Fruit fly (Drosophila melanogaster) whole organism, embryonic: ENCODE results near the gene mRpL20.
A peak's percentile ranks its signal among the peaks of the same experiment; 100 is the strongest.

Experiments
- Aef1 ChIP-seq: fragments of 200-800 bp; sonication (Bioruptor generic); IDR thresholded peaks from 3 replicates; pipeline ENCODE4 v1.3.6; 2022; ENCODE audit warnings: missing biosample characterization, missing genetic modification characterization
- Atf-2 ChIP-seq: fragments of 200-800 bp; sonication (Bioruptor generic); optimal IDR thresholded peaks from 2 replicates; lab custom pipeline; 2016; ENCODE audit warnings: missing biosample characterization, missing genetic modification characterization
- CG10209 ChIP-seq: fragments of 200-800 bp; sonication (Bioruptor generic); optimal IDR thresholded peaks from 3 replicates; lab custom pipeline; 2017; ENCODE audit warnings: missing biosample characterization, mild to moderate bottlenecking, missing genetic modification characterization, missing genetic modification reagents
- CG10543 ChIP-seq: fragments of 200-800 bp; sonication (Bioruptor generic); optimal IDR thresholded peaks from 3 replicates; lab custom pipeline; 2017; ENCODE audit warnings: missing biosample characterization, mild to moderate bottlenecking, missing genetic modification characterization, moderate library complexity
- CG11247 ChIP-seq: fragments of 200-800 bp; sonication (Bioruptor generic); IDR thresholded peaks from 2 replicates; pipeline ENCODE4 v1.3.6; 2022; ENCODE audit warnings: missing biosample characterization, missing genetic modification characterization
- CG11398 ChIP-seq: fragments of 200-800 bp; sonication (Bioruptor generic); optimal IDR thresholded peaks from 2 replicates; lab custom pipeline; 2016; ENCODE audit warnings: missing biosample characterization, missing genetic modification characterization
- CG12659 ChIP-seq: fragments of 200-800 bp; sonication (Bioruptor generic); optimal IDR thresholded peaks from 3 replicates; lab custom pipeline; 2017; ENCODE audit warnings: mild to moderate bottlenecking, missing biosample characterization, missing genetic modification reagents, missing genetic modification characterization
- CG12769 ChIP-seq: fragments of 200-800 bp; sonication (Bioruptor generic); optimal IDR thresholded peaks from 2 replicates; lab custom pipeline; 2019; ENCODE audit warnings: missing biosample characterization, mild to moderate bottlenecking, missing genetic modification characterization, moderate library complexity
- CG13424 ChIP-seq: fragments of 200-800 bp; sonication (Bioruptor generic); optimal IDR thresholded peaks from 2 replicates; lab custom pipeline; 2019; ENCODE audit warnings: missing biosample characterization, mild to moderate bottlenecking, missing genetic modification characterization, moderate library complexity
- CG13624 ChIP-seq: fragments of 200-800 bp; sonication (Bioruptor generic); optimal IDR thresholded peaks from 2 replicates; lab custom pipeline; 2016; ENCODE audit warnings: missing biosample characterization, missing genetic modification characterization
- CG14965 ChIP-seq: fragments of 200-800 bp; sonication (Bioruptor generic); optimal IDR thresholded peaks from 2 replicates; lab custom pipeline; 2016; ENCODE audit warnings: missing biosample characterization, missing genetic modification characterization, borderline replicate concordance
- CG18619 ChIP-seq: fragments of 200-800 bp; sonication (Bioruptor generic); optimal IDR thresholded peaks from 3 replicates; lab custom pipeline; 2017; ENCODE audit warnings: missing biosample characterization, mild to moderate bottlenecking, missing genetic modification characterization
- CG2202 ChIP-seq: fragments of 200-800 bp; sonication (Bioruptor generic); optimal IDR thresholded peaks from 2 replicates; lab custom pipeline; 2018; ENCODE audit warnings: missing biosample characterization, mild to moderate bottlenecking, missing genetic modification characterization
- CG3726 ChIP-seq: fragments of 200-800 bp; sonication (Bioruptor generic); IDR thresholded peaks from 3 replicates; pipeline ENCODE4, ENCODE4 v1.3.6; 2022; ENCODE audit warnings: missing biosample characterization, missing genetic modification characterization
- CG4854 ChIP-seq: fragments of 200-800 bp; sonication (Bioruptor generic); optimal IDR thresholded peaks from 2 replicates; lab custom pipeline; 2016; ENCODE audit warnings: missing biosample characterization, missing genetic modification characterization, inconsistent platforms
- CG6765 ChIP-seq: fragments of 200-800 bp; sonication (Bioruptor generic); optimal IDR thresholded peaks from 3 replicates; lab custom pipeline; 2017; ENCODE audit warnings: missing biosample characterization, mild to moderate bottlenecking, missing genetic modification characterization
- CG7271 ChIP-seq: fragments of 200-800 bp; sonication (Bioruptor generic); optimal IDR thresholded peaks from 2 replicates; lab custom pipeline; 2018; ENCODE audit warnings: missing biosample characterization, mild to moderate bottlenecking, missing genetic modification characterization, moderate library complexity
- CG8281 ChIP-seq: fragments of 200-800 bp; sonication (Bioruptor generic); optimal IDR thresholded peaks from 2 replicates; lab custom pipeline; 2018; ENCODE audit warnings: missing biosample characterization, mild to moderate bottlenecking, missing genetic modification characterization, moderate library complexity
- CG8290 ChIP-seq, 3 experiments: fragments of 200-800 bp; sonication (Bioruptor generic); optimal IDR thresholded peaks; 2 replicates each; lab custom pipeline; 2016 to 2019; ENCODE audit warnings: missing biosample characterization in 3 of 3, missing genetic modification characterization in 3 of 3, mild to moderate bottlenecking in 2 of 3, moderate library complexity in 1 of 3
- CG8765 ChIP-seq: fragments of 200-800 bp; sonication (Bioruptor generic); IDR thresholded peaks from 2 replicates; pipeline ENCODE4 v1.3.6; 2022; ENCODE audit warnings: missing biosample characterization, missing genetic modification characterization
- CG8944 ChIP-seq: fragments of 200-800 bp; sonication (Bioruptor generic); optimal IDR thresholded peaks from 3 replicates; lab custom pipeline; 2016; ENCODE audit warnings: missing biosample characterization, missing genetic modification characterization
- CG9437 ChIP-seq: fragments of 200-800 bp; sonication (Bioruptor generic); optimal IDR thresholded peaks from 2 replicates; lab custom pipeline; 2018; ENCODE audit warnings: missing biosample characterization, mild to moderate bottlenecking, missing genetic modification characterization
- CTCF ChIP-seq: fragments of 200-800 bp; sonication (Bioruptor generic); optimal IDR thresholded peaks from 2 replicates; lab custom pipeline; 2017; ENCODE audit warnings: missing biosample characterization, mild to moderate bottlenecking, missing genetic modification characterization, moderate library complexity
- D ChIP-seq, 2 experiments: fragments of 200-800 bp in 1 of 2; fragments of >200 bp in 1 of 2; sonication (Bioruptor generic) in 1 of 2; optimal IDR thresholded peaks; 2 replicates in 1 of 2; 3 replicates in 1 of 2; lab custom pipeline; 2017; ENCODE audit warnings: mild to moderate bottlenecking in 1 of 2, missing biosample characterization in 1 of 2, missing genetic modification characterization in 1 of 2, missing genetic modification reagents in 1 of 2
- E2f1 ChIP-seq: fragments of 200-800 bp; sonication (Bioruptor generic); IDR thresholded peaks from 2 replicates; pipeline ENCODE4 v1.3.6; 2022; ENCODE audit warnings: missing biosample characterization, missing genetic modification characterization
- GATAe ChIP-seq: fragments of 200-800 bp; sonication (Bioruptor generic); conservative IDR thresholded peaks from 2 replicates; pipeline ENCODE4 v1.3.6; 2022; ENCODE audit warnings: missing biosample characterization, missing genetic modification characterization
- Gsc ChIP-seq: fragments of 200-800 bp; sonication (Bioruptor generic); IDR thresholded peaks from 2 replicates; pipeline ENCODE4 v1.3.6; 2022; ENCODE audit warnings: missing biosample characterization, missing genetic modification characterization
- H2.0 ChIP-seq: fragments of 200-800 bp; sonication (Bioruptor generic); IDR thresholded peaks from 2 replicates; pipeline ENCODE4 v1.3.6; 2022; ENCODE audit warnings: missing biosample characterization, missing genetic modification characterization
- Hr39 ChIP-seq: fragments of >200 bp; optimal IDR thresholded peaks from 2 replicates; lab custom pipeline; 2017
- NfI ChIP-seq: fragments of 200-800 bp; sonication (Bioruptor generic); optimal IDR thresholded peaks from 3 replicates; lab custom pipeline; 2018; ENCODE audit warnings: missing biosample characterization, mild to moderate bottlenecking, missing genetic modification characterization, moderate library complexity
- Taf1 ChIP-seq: fragments of 200-800 bp; sonication (Bioruptor generic); IDR thresholded peaks from 2 replicates; pipeline ENCODE4 v1.3.6; 2022; ENCODE audit warnings: missing biosample characterization, missing genetic modification characterization
- Vsx1 ChIP-seq: fragments of 200-800 bp; sonication (Bioruptor generic); optimal IDR thresholded peaks from 2 replicates; lab custom pipeline; 2017; ENCODE audit warnings: missing biosample characterization, mild to moderate bottlenecking, missing genetic modification characterization, missing genetic modification reagents
- aop ChIP-seq: fragments of 200-800 bp; sonication (Bioruptor generic); IDR thresholded peaks from 2 replicates; pipeline ENCODE4 v1.3.6; 2022; ENCODE audit warnings: missing biosample characterization, missing genetic modification characterization
- az2 ChIP-seq: fragments of 200-800 bp; sonication (Bioruptor generic); optimal IDR thresholded peaks from 3 replicates; lab custom pipeline; 2016; ENCODE audit warnings: missing biosample characterization, missing genetic modification characterization
- cas ChIP-seq: fragments of 200-800 bp; sonication (Bioruptor generic); IDR thresholded peaks from 2 replicates; pipeline ENCODE4 v1.3.6; 2022; ENCODE audit warnings: missing biosample characterization, missing genetic modification characterization
- crol ChIP-seq: fragments of 200-800 bp; sonication (Bioruptor generic); IDR thresholded peaks from 2 replicates; pipeline ENCODE4 v1.3.6; 2022; ENCODE audit warnings: missing biosample characterization, missing genetic modification characterization
- ewg ChIP-seq: fragments of 200-800 bp; sonication (Bioruptor generic); optimal IDR thresholded peaks from 3 replicates; lab custom pipeline; 2017; ENCODE audit warnings: mild to moderate bottlenecking, missing biosample characterization, missing genetic modification reagents, missing genetic modification characterization
- exex ChIP-seq: fragments of 200-800 bp; sonication (Bioruptor generic); optimal IDR thresholded peaks from 4 replicates; lab custom pipeline; 2018; ENCODE audit warnings: missing biosample characterization, mild to moderate bottlenecking, missing genetic modification characterization, moderate library complexity
- gce ChIP-seq: fragments of 200-800 bp; sonication (Bioruptor generic); IDR thresholded peaks from 3 replicates; pipeline ENCODE4 v1.3.6; 2022; ENCODE audit warnings: missing biosample characterization, missing genetic modification characterization
- h ChIP-seq: fragments of >200 bp; optimal IDR thresholded peaks from 2 replicates; lab custom pipeline; 2017
- jing ChIP-seq: fragments of 200-800 bp; sonication (Bioruptor generic); optimal IDR thresholded peaks from 2 replicates; lab custom pipeline; 2018; ENCODE audit warnings: missing biosample characterization, mild to moderate bottlenecking, missing genetic modification characterization
- nmo ChIP-seq: fragments of 200-800 bp; sonication (Bioruptor generic); optimal IDR thresholded peaks from 2 replicates; lab custom pipeline; 2018; ENCODE audit warnings: missing biosample characterization, mild to moderate bottlenecking, missing genetic modification characterization, moderate library complexity
- p53 ChIP-seq: fragments of 200-800 bp; sonication (Bioruptor generic); optimal IDR thresholded peaks from 2 replicates; lab custom pipeline; 2016; ENCODE audit warnings: missing biosample characterization, missing genetic modification characterization
- sc ChIP-seq, 3 experiments: fragments of >200 bp in 2 of 3; fragments of 200-800 bp in 1 of 3; sonication (Bioruptor generic) in 1 of 3; optimal IDR thresholded peaks; 2 replicates in 2 of 3; 3 replicates in 1 of 3; lab custom pipeline; 2017; ENCODE audit warnings: mild to moderate bottlenecking in 1 of 3, missing biosample characterization in 1 of 3, missing genetic modification characterization in 1 of 3, missing genetic modification reagents in 1 of 3
- sens-2 ChIP-seq: fragments of 200-800 bp; sonication (Bioruptor generic); IDR thresholded peaks from 2 replicates; pipeline ENCODE4 v1.3.6; 2022; ENCODE audit warnings: missing biosample characterization, missing genetic modification characterization
- seq ChIP-seq: fragments of 200-800 bp; sonication (Bioruptor generic); IDR thresholded peaks from 2 replicates; pipeline ENCODE4 v1.3.6; 2022; ENCODE audit warnings: missing biosample characterization, missing genetic modification characterization
- sima ChIP-seq: fragments of 200-800 bp; sonication (Bioruptor generic); optimal IDR thresholded peaks from 2 replicates; lab custom pipeline; 2016; ENCODE audit warnings: missing biosample characterization, missing genetic modification characterization
- slbo ChIP-seq: fragments of 200-800 bp; sonication (Bioruptor generic); IDR thresholded peaks from 2 replicates; pipeline ENCODE4 v1.3.6; 2022; ENCODE audit warnings: missing biosample characterization, missing genetic modification characterization
- wek ChIP-seq: fragments of 200-800 bp; sonication (Bioruptor generic); optimal IDR thresholded peaks from 3 replicates; lab custom pipeline; 2018; ENCODE audit warnings: missing biosample characterization, mild to moderate bottlenecking, missing genetic modification characterization, moderate library complexity

mRpL20 gene

dm6 chr3L:13032085-13032914, 14.6 kb upstream of the mRpL20 start (continued):
- TF ChIP-seq sc (optimal IDR thresholded peaks at IDR 0.05; lab: Kevin White, UChicago) = no peak
- no peak for TF ChIP-seq sc (GFP tag; optimal IDR thresholded peaks at IDR 0.05; lab: Kevin White, UChicago)
- TF ChIP-seq NfI (GFP tag; lab: Kevin White, UChicago) = no peak
- TF ChIP-seq seq (GFP tag; lab: Robert Waterston, UW) = no peak
- TF ChIP-seq Gsc = no peak
- no peak for TF ChIP-seq CG13624 (GFP tag; lab: Kevin White, UChicago)
- TF ChIP-seq Aef1 (GFP tag; lab: Robert Waterston, UW) = no peak
- TF ChIP-seq crol (GFP tag; lab: Robert Waterston, UW) = peak; percentile 24; the same call in 1 of the 2 replicates
- TF ChIP-seq ewg = no peak
- TF ChIP-seq jing (GFP tag; lab: Kevin White, UChicago) = no peak
- TF ChIP-seq slbo (GFP tag; lab: Robert Waterston, UW) = no peak
- no peak for TF ChIP-seq CG14965 (GFP tag; lab: Kevin White, UChicago)
- TF ChIP-seq cas (GFP tag; lab: Robert Waterston, UW) = no peak
- peak; percentile 32 for TF ChIP-seq CG8281 (tag; lab: Kevin White, UChicago)
- no peak for TF ChIP-seq CG7271
- no peak for TF ChIP-seq Hr39 (lab: Kevin White, UChicago)
- no peak for TF ChIP-seq CG11247 (GFP tag; lab: Robert Waterston, UW)
- TF ChIP-seq nmo (GFP tag; lab: Kevin White, UChicago) = peak; percentile 30
- TF ChIP-seq E2f1 (GFP tag; lab: Robert Waterston, UW) = no peak
- TF ChIP-seq CG8765 (GFP tag; lab: Robert Waterston, UW) = no peak
- no peak for TF ChIP-seq CG8290 (GFP tag; optimal IDR thresholded peaks at IDR 0.05; lab: Kevin White, UChicago)
- peak in 1 of 2 experiments; percentile 61 for TF ChIP-seq CG8290 (tag; optimal IDR thresholded peaks at IDR 0.05; lab: Kevin White, UChicago)
- no peak for TF ChIP-seq sima (GFP tag; lab: Kevin White, UChicago)
- peak; percentile 11 for TF ChIP-seq CG10209
- TF ChIP-seq CG12659 = peak; percentile 29
- no peak for TF ChIP-seq CG6765 (GFP tag; lab: Kevin White, UChicago)
- no peak for TF ChIP-seq CG18619 (GFP tag; lab: Kevin White, UChicago)
- TF ChIP-seq Vsx1 (GFP tag; lab: Kevin White, UChicago) = no peak
- TF ChIP-seq CG9437 (GFP tag; lab: Kevin White, UChicago) = peak; percentile 40
- peak; percentile 36 for TF ChIP-seq wek (GFP tag; lab: Kevin White, UChicago)
- no peak for TF ChIP-seq H2.0 (GFP tag; lab: Robert Waterston, UW)
- no peak for TF ChIP-seq CG3726 (GFP tag; lab: Robert Waterston, UW)
- peak; percentile 4 for TF ChIP-seq az2 (GFP tag; lab: Kevin White, UChicago)
- no peak for TF ChIP-seq GATAe (GFP tag; lab: Robert Waterston, UW)
- TF ChIP-seq CG2202 = no peak
- TF ChIP-seq CG8944 (GFP tag; lab: Kevin White, UChicago) = no peak
- no peak for TF ChIP-seq h
- peak; percentile 2 for TF ChIP-seq CG11398 (GFP tag; lab: Kevin White, UChicago)
- TF ChIP-seq Atf-2 (GFP tag; lab: Kevin White, UChicago) = no peak
- no peak for TF ChIP-seq p53
- peak; percentile 43 for TF ChIP-seq D (optimal IDR thresholded peaks at IDR 0.05; lab: Kevin White, UChicago)
- TF ChIP-seq D (GFP tag; optimal IDR thresholded peaks at IDR 0.05; lab: Kevin White, UChicago) = no peak
- TF ChIP-seq sens-2 (GFP tag; lab: Robert Waterston, UW) = 0 out of 2 replicates have a peak, but pooled peaks have one; percentile 29
- peak; percentile 10 for TF ChIP-seq CG13424 (tag; lab: Kevin White, UChicago)
- TF ChIP-seq exex = no peak
- TF ChIP-seq CG4854 (GFP tag; lab: Kevin White, UChicago) = no peak
- TF ChIP-seq CG12769 (tag; lab: Kevin White, UChicago) = peak; percentile 21
- peak; percentile 11 for TF ChIP-seq CTCF
- peak; percentile 61; the same call in 1 of the 3 replicates for TF ChIP-seq gce (GFP tag; lab: Robert Waterston, UW)
- no peak for TF ChIP-seq CG10543 (GFP tag; lab: Kevin White, UChicago)
- TF ChIP-seq Taf1 (GFP tag; lab: Robert Waterston, UW) = no peak
- TF ChIP-seq aop (GFP tag; lab: Robert Waterston, UW) = no peak
